Worm (Caenorhabditis elegans) whole organism, L1 larva: ENCODE measurements around the gene lips-13.

Experiments used
- C34B4.2 ChIP-seq: sonication (generic microtip); optimal IDR thresholded peaks from 2 replicates; lab custom pipeline; 2017; ENCODE audit warnings: mild to moderate bottlenecking, missing genetic modification characterization, missing compliant biosample characterization
- Y116A8C.19 ChIP-seq: sonication (generic microtip); optimal IDR thresholded peaks from 2 replicates; lab custom pipeline; 2016; ENCODE audit warnings: missing compliant biosample characterization, missing genetic modification characterization, borderline replicate concordance
- aly-2 ChIP-seq: fragments of 150-350 bp; optimal IDR thresholded peaks from 2 replicates; lab custom pipeline; 2014; ENCODE audit warnings: missing biosample characterization, missing genetic modification characterization
- ama-1 ChIP-seq: fragments of 150-350 bp; optimal IDR thresholded peaks from 2 replicates; lab custom pipeline; 2014
- ceh-63 ChIP-seq: fragments of 200-800 bp; sonication (Bioruptor generic); optimal IDR thresholded peaks from 2 replicates; lab custom pipeline; 2018; ENCODE audit warnings: mild to moderate bottlenecking, missing genetic modification characterization, missing compliant biosample characterization
- ceh-88 ChIP-seq: fragments of 200-800 bp; sonication (Bioruptor generic); IDR thresholded peaks from 2 replicates; pipeline ENCODE4 v1.3.6; 2022; ENCODE audit warnings: missing genetic modification characterization, missing compliant biosample characterization
- ces-1 ChIP-seq: fragments of 150-350 bp; optimal IDR thresholded peaks from 2 replicates; lab custom pipeline; 2014; ENCODE audit warnings: missing biosample characterization, missing genetic modification reagents, missing genetic modification characterization
- dsc-1 ChIP-seq: sonication (generic microtip); optimal IDR thresholded peaks from 2 replicates; lab custom pipeline; 2016; ENCODE audit warnings: mild to moderate bottlenecking, missing genetic modification characterization, missing compliant biosample characterization
- efl-1 ChIP-seq, 4 experiments: fragments of 150-350 bp; optimal IDR thresholded peaks in 3 of 4; peaks in 1 of 4; 1 replicate in 1 of 4; 2 replicates in 3 of 4; lab custom pipeline; 2014; ENCODE audit warnings: missing biosample characterization in 2 of 4, missing genetic modification characterization in 2 of 4, missing genetic modification reagents in 2 of 4
- efl-3 ChIP-seq: fragments of 200-800 bp; sonication (Bioruptor generic); optimal IDR thresholded peaks from 2 replicates; lab custom pipeline; 2018; ENCODE audit warnings: mild to moderate bottlenecking, missing genetic modification characterization, missing compliant biosample characterization
- grh-1 ChIP-seq: fragments of 200-800 bp; sonication (Bioruptor generic); IDR thresholded peaks from 2 replicates; pipeline ENCODE4 v1.3.6; 2022; ENCODE audit warnings: missing genetic modification reagents, missing genetic modification characterization, missing compliant biosample characterization
- hlh-17 ChIP-seq: fragments of 200-800 bp; sonication (Bioruptor generic); optimal IDR thresholded peaks from 2 replicates; lab custom pipeline; 2018; ENCODE audit warnings: missing genetic modification characterization, mild to moderate bottlenecking, missing compliant biosample characterization, moderate library complexity, borderline replicate concordance
- hlh-4 ChIP-seq: sonication (generic microtip); optimal IDR thresholded peaks from 2 replicates; lab custom pipeline; 2016; ENCODE audit warnings: mild to moderate bottlenecking, missing genetic modification characterization, missing compliant biosample characterization
- hpl-2 ChIP-seq: fragments of 150-350 bp; optimal IDR thresholded peaks from 2 replicates; lab custom pipeline; 2014; ENCODE audit warnings: missing biosample characterization, missing genetic modification reagents, missing genetic modification characterization
- irx-1 ChIP-seq: sonication (generic microtip); optimal IDR thresholded peaks from 2 replicates; lab custom pipeline; 2016; ENCODE audit warnings: missing genetic modification characterization, missing compliant biosample characterization
- isw-1 ChIP-seq: fragments of 200-800 bp; sonication (Bioruptor generic); IDR thresholded peaks from 2 replicates; pipeline ENCODE4 v1.3.6; 2022; ENCODE audit warnings: missing genetic modification characterization, missing compliant biosample characterization
- lin-14 ChIP-seq: fragments of 200-800 bp; sonication (Bioruptor generic); optimal IDR thresholded peaks from 2 replicates; lab custom pipeline; 2018; ENCODE audit warnings: mild to moderate bottlenecking, missing genetic modification characterization, moderate library complexity, missing compliant biosample characterization
- lin-15B ChIP-seq: fragments of 150-350 bp; sonication (generic microtip); optimal IDR thresholded peaks from 3 replicates; lab custom pipeline; 2014; ENCODE audit warnings: missing biosample characterization, missing genetic modification characterization
- lsy-2 ChIP-seq, 2 experiments: fragments of 150-350 bp; optimal IDR thresholded peaks; 2 replicates each; lab custom pipeline; 2014; ENCODE audit warnings: missing biosample characterization in 2 of 2, missing genetic modification characterization in 2 of 2
- mab-9 ChIP-seq: fragments of 200-800 bp; sonication (Bioruptor generic); IDR thresholded peaks from 2 replicates; pipeline ENCODE4 v1.3.6; 2022; ENCODE audit warnings: missing genetic modification reagents, missing genetic modification characterization, missing compliant biosample characterization
- mdl-1 ChIP-seq, 2 experiments: fragments of 150-350 bp; optimal IDR thresholded peaks; 2 replicates each; lab custom pipeline; 2014 to 2017; ENCODE audit warnings: missing biosample characterization in 2 of 2, missing genetic modification characterization in 2 of 2, inconsistent platforms in 1 of 2
- mep-1 ChIP-seq: fragments of 150-350 bp; optimal IDR thresholded peaks from 2 replicates; lab custom pipeline; 2014; ENCODE audit warnings: missing biosample characterization, missing genetic modification characterization
- nhr-12 ChIP-seq: sonication (generic microtip); optimal IDR thresholded peaks from 2 replicates; lab custom pipeline; 2017; ENCODE audit warnings: missing biosample characterization, missing genetic modification characterization
- nhr-19 ChIP-seq: fragments of 200-800 bp; sonication (Bioruptor generic); conservative IDR thresholded peaks from 2 replicates; pipeline ENCODE4 v1.3.6; 2022; ENCODE audit warnings: missing genetic modification characterization, missing compliant biosample characterization
- nhr-237 ChIP-seq: fragments of 150-350 bp; optimal IDR thresholded peaks from 2 replicates; lab custom pipeline; 2014; ENCODE audit warnings: missing biosample characterization, missing genetic modification characterization
- nhr-76 ChIP-seq: sonication (generic microtip); optimal IDR thresholded peaks from 2 replicates; lab custom pipeline; 2017; ENCODE audit warnings: missing biosample characterization, missing genetic modification characterization
- nhr-77 ChIP-seq: fragments of 150-350 bp; optimal IDR thresholded peaks from 2 replicates; lab custom pipeline; 2014; ENCODE audit warnings: missing biosample characterization, missing genetic modification characterization
- nhr-85 ChIP-seq: sonication (generic microtip); peaks from one replicate; lab custom pipeline; 2016; ENCODE audit warnings: missing genetic modification characterization, inconsistent platforms, missing compliant biosample characterization
- nhr-90 ChIP-seq: sonication (generic microtip); optimal IDR thresholded peaks from 2 replicates; lab custom pipeline; 2016; ENCODE audit warnings: mild to moderate bottlenecking, missing genetic modification characterization, missing compliant biosample characterization; ENCODE audit not compliant: poor library complexity
- pag-3 ChIP-seq: sonication (generic microtip); optimal IDR thresholded peaks from 2 replicates; lab custom pipeline; 2017; ENCODE audit warnings: missing genetic modification characterization, mild to moderate bottlenecking, missing compliant biosample characterization, antibody characterized with exemption, borderline replicate concordance; ENCODE audit not compliant: insufficient read depth
- pax-3 ChIP-seq: fragments of 200-800 bp; sonication (Bioruptor generic); optimal IDR thresholded peaks from 2 replicates; lab custom pipeline; 2018; ENCODE audit warnings: mild to moderate bottlenecking, missing genetic modification characterization, moderate library complexity, missing compliant biosample characterization
- rnt-1 ChIP-seq: sonication (generic microtip); optimal IDR thresholded peaks from 2 replicates; lab custom pipeline; 2016; ENCODE audit warnings: mild to moderate bottlenecking, missing genetic modification characterization, moderate library complexity, missing compliant biosample characterization
- skn-1 ChIP-seq: fragments of 150-350 bp; optimal IDR thresholded peaks from 2 replicates; lab custom pipeline; 2014; ENCODE audit warnings: missing biosample characterization, missing genetic modification characterization
- sox-4 ChIP-seq: sonication (generic microtip); optimal IDR thresholded peaks from 2 replicates; lab custom pipeline; 2016; ENCODE audit warnings: missing genetic modification characterization, missing compliant biosample characterization
- sup-37 ChIP-seq: fragments of 200-800 bp; sonication (Bioruptor generic); optimal IDR thresholded peaks from 2 replicates; lab custom pipeline; 2018; ENCODE audit warnings: mild to moderate bottlenecking, missing genetic modification characterization, missing compliant biosample characterization
- swsn-7 ChIP-seq: sonication (generic microtip); optimal IDR thresholded peaks from 2 replicates; lab custom pipeline; 2016; ENCODE audit warnings: missing genetic modification characterization, missing compliant biosample characterization
- tbx-2 ChIP-seq: sonication (generic microtip); optimal IDR thresholded peaks from 2 replicates; lab custom pipeline; 2016; ENCODE audit warnings: missing genetic modification characterization, missing compliant biosample characterization
- tlp-1 ChIP-seq: fragments of 150-350 bp; optimal IDR thresholded peaks from 2 replicates; lab custom pipeline; 2014; ENCODE audit warnings: missing biosample characterization, missing genetic modification characterization
- unc-30 ChIP-seq: sonication (generic microtip); optimal IDR thresholded peaks from 2 replicates; lab custom pipeline; 2017; ENCODE audit warnings: missing biosample characterization, missing genetic modification characterization
- unc-62 ChIP-seq: fragments of 150-350 bp; optimal IDR thresholded peaks from 2 replicates; lab custom pipeline; 2014; ENCODE audit warnings: missing biosample characterization, missing genetic modification reagents, missing genetic modification characterization
- unc-98 ChIP-seq: fragments of 200-800 bp; sonication (Bioruptor generic); IDR thresholded peaks from 2 replicates; pipeline ENCODE4 v1.3.6; 2022; ENCODE audit warnings: missing genetic modification characterization, missing compliant biosample characterization
- vab-15 ChIP-seq: sonication (generic microtip); optimal IDR thresholded peaks from 2 replicates; lab custom pipeline; 2017; ENCODE audit warnings: missing genotype, mild to moderate bottlenecking, missing genetic modification characterization, missing compliant biosample characterization

lips-13 gene

ce11 chrII:1134314-1135108 is 16.7 kb upstream of the lips-13 start (continued):
- TF ChIP-seq dsc-1 (tag; lab: Kevin White, UChicago) (peak; percentile 25), tbx-2 (peak; percentile 44), lin-14 (GFP tag; lab: Kevin White, UChicago) (peak; percentile 56), swsn-7 (tag; lab: Kevin White, UChicago) (peak; percentile 40), lsy-2 (tag; optimal IDR thresholded peaks at IDR 0.05; lab: Kevin White, UChicago) (peak in 1 of 2 experiments; percentile 50), nhr-90 (tag; lab: Kevin White, UChicago) (peak; percentile 49), ceh-88 (peak; percentile 71), rnt-1 (peak; percentile 88), mab-9 (GFP tag; lab: Robert Waterston, UW) (peak; percentile 76), isw-1 (GFP tag; lab: Robert Waterston, UW) (peak; percentile 69), lin-15B (tag; lab: Kevin White, UChicago) (peak; percentile 34), unc-98 (GFP tag; lab: Robert Waterston, UW) (peak; percentile 62), nhr-19 (GFP tag; lab: Robert Waterston, UW) (peak; percentile 67), pax-3 (peak; percentile 49), mep-1 (tag; lab: Kevin White, UChicago) (peak; percentile 24)

- TF ChIP-seq efl-1 (optimal IDR thresholded peaks at IDR 0.05; lab: Kevin White, UChicago) (no peak), efl-1 (GFP tag; optimal IDR thresholded peaks at IDR 0.05 in 1 of 2; lab: Kevin White, UChicago) (peak in 1 of 2 experiments; percentile 49), isw-1 (GFP tag; lab: Robert Waterston, UW) (no peak)
Measured at ce11 chrII:1133295-1133694, 15.5 kb upstream of the lips-13 start.

- no peak for TF ChIP-seq irx-1 (tag; lab: Kevin White, UChicago)
- no peak for TF ChIP-seq hlh-17 (GFP tag; lab: Kevin White, UChicago)
- no peak for TF ChIP-seq dsc-1 (tag; lab: Kevin White, UChicago)
- no peak for TF ChIP-seq hpl-2 (GFP tag; lab: Kevin White, UChicago)
- no peak for TF ChIP-seq nhr-85 (tag; lab: Kevin White, UChicago)
- TF ChIP-seq mdl-1 (tag; optimal IDR thresholded peaks at IDR 0.05; lab: Kevin White, UChicago): no peak
- no peak for TF ChIP-seq efl-3 (GFP tag; lab: Kevin White, UChicago)
- no peak for TF ChIP-seq nhr-76 (tag; lab: Kevin White, UChicago)
- no peak for TF ChIP-seq grh-1 (GFP tag; lab: Robert Waterston, UW)
- TF ChIP-seq mab-9 (GFP tag; lab: Robert Waterston, UW): no peak
- no peak for TF ChIP-seq sox-4 (tag; lab: Kevin White, UChicago)
- no peak for TF ChIP-seq ceh-63
- TF ChIP-seq tlp-1: no peak
- no peak for TF ChIP-seq unc-62 (GFP tag; lab: Kevin White, UChicago)
- no peak for TF ChIP-seq unc-98 (GFP tag; lab: Robert Waterston, UW)
- TF ChIP-seq, all 84 proteins: peak for 0
Measured at ce11 chrII:1132750-1133149, 14.9 kb upstream of the lips-13 start.

ce11 chrII:1131821-1132220 is 14.0 kb upstream of the lips-13 start:
- TF ChIP-seq nhr-237 (no peak), mab-9 (GFP tag; lab: Robert Waterston, UW) (no peak), lin-15B (tag; lab: Kevin White, UChicago) (no peak), dsc-1 (tag; lab: Kevin White, UChicago) (no peak), nhr-12 (no peak), unc-98 (GFP tag; lab: Robert Waterston, UW) (no peak)

ce11 chrII:1131367-1131766 is 13.5 kb upstream of the lips-13 start:
- TF ChIP-seq sup-37 (GFP tag; lab: Kevin White, UChicago) (no peak), pag-3 (tag; lab: Kevin White, UChicago) (no peak), vab-15 (tag; lab: Kevin White, UChicago) (no peak), lin-14 (GFP tag; lab: Kevin White, UChicago) (no peak), efl-3 (GFP tag; lab: Kevin White, UChicago) (no peak), mab-9 (GFP tag; lab: Robert Waterston, UW) (no peak), aly-2 (tag; lab: Kevin White, UChicago) (no peak), lin-15B (tag; lab: Kevin White, UChicago) (no peak), unc-30 (tag; lab: Kevin White, UChicago) (no peak), skn-1 (tag; lab: Kevin White, UChicago) (no peak), Y116A8C.19 (no peak), ama-1 (lab: Kevin White, UChicago) (no peak), hlh-4 (tag; lab: Kevin White, UChicago) (no peak), ces-1 (GFP tag; lab: Kevin White, UChicago) (no peak), nhr-77 (tag; lab: Kevin White, UChicago) (no peak), C34B4.2 (tag; lab: Kevin White, UChicago) (no peak)
- TF ChIP-seq, all 84 proteins: peak for 0
